Worm (Caenorhabditis elegans) whole organism, mixed stage, embryonic: ENCODE results near the gene irld-4.

Experiments used
- ceh-43 ChIP-seq: fragments of 200-800 bp; sonication (Bioruptor generic); optimal IDR thresholded peaks from 2 replicates; lab custom pipeline; 2018; ENCODE audit warnings: mild to moderate bottlenecking, missing genetic modification characterization, moderate library complexity, missing compliant biosample characterization
- nhr-12 ChIP-seq: fragments of 150-350 bp; optimal IDR thresholded peaks from 2 replicates; lab custom pipeline; 2014; ENCODE audit warnings: missing biosample characterization, missing genetic modification characterization
- nhr-28 ChIP-seq: fragments of 150-350 bp; optimal IDR thresholded peaks from 2 replicates; lab custom pipeline; 2014; ENCODE audit warnings: missing biosample characterization, missing genetic modification characterization
- pha-4 ChIP-seq: fragments of 150-350 bp; optimal IDR thresholded peaks from 2 replicates; lab custom pipeline; 2018; ENCODE audit warnings: missing biosample characterization, missing genetic modification reagents, missing genetic modification characterization
- sptf-1 ChIP-seq: sonication (generic microtip); optimal IDR thresholded peaks from 2 replicates; lab custom pipeline; 2017; ENCODE audit warnings: mild to moderate bottlenecking, missing genetic modification characterization, moderate library complexity, missing compliant biosample characterization

ce11 chrIV:14618551-14618950, 14.3 kb upstream of the irld-4 start:
- TF ChIP-seq nhr-28 (tag; lab: Kevin White, UChicago): no peak
- no peak for TF ChIP-seq pha-4 (tag; lab: Kevin White, UChicago)
- TF ChIP-seq sptf-1: no peak
- TF ChIP-seq ceh-43: no peak
- TF ChIP-seq nhr-12 (tag; lab: Kevin White, UChicago): no peak
